Fruit fly (Drosophila melanogaster): ENCODE measurements around the gene Ube4B.

- TF ChIP-seq CG8478 (optimal IDR thresholded peaks at IDR 0.05): no peak
- TF ChIP-seq CTCF (optimal IDR thresholded peaks at IDR 0.05): no peak
Observed at dm6 chr2L:13014038-13014790, 5.0 kb downstream of the Ube4B start.

Data from S2 (cell line).